Fruit fly (Drosophila melanogaster) whole organism, embryonic: Measurements from ENCODE around the gene Tfb5.
A peak's percentile ranks its signal among the peaks of the same experiment; 100 is the strongest.

Experiments
- CG11723 ChIP-seq: fragments of 200-800 bp; sonication (Bioruptor generic); optimal IDR thresholded peaks from 2 replicates; lab custom pipeline; 2017; ENCODE audit warnings: missing biosample characterization, mild to moderate bottlenecking, missing genetic modification characterization
- CG12071 ChIP-seq: fragments of 200-800 bp; sonication (Bioruptor generic); optimal IDR thresholded peaks from 3 replicates; lab custom pipeline; 2018; ENCODE audit warnings: missing biosample characterization, mild to moderate bottlenecking, missing genetic modification characterization
- CG1233 ChIP-seq: fragments of 200-800 bp; sonication (Bioruptor generic); optimal IDR thresholded peaks from 4 replicates; lab custom pipeline; 2018; ENCODE audit warnings: missing biosample characterization, mild to moderate bottlenecking, missing genetic modification characterization
- CG13287 ChIP-seq: fragments of 200-800 bp; sonication (Bioruptor generic); IDR thresholded peaks from 2 replicates; pipeline ENCODE4 v1.3.6; 2022; ENCODE audit warnings: missing biosample characterization, missing genetic modification characterization; ENCODE audit not compliant: partially characterized antibody
- CG13894 ChIP-seq: fragments of 200-800 bp; sonication (Bioruptor generic); optimal IDR thresholded peaks from 3 replicates; lab custom pipeline; 2018; ENCODE audit warnings: missing biosample characterization, mild to moderate bottlenecking, missing genetic modification characterization, moderate library complexity
- CG1603 ChIP-seq: fragments of 200-800 bp; sonication (Bioruptor generic); optimal IDR thresholded peaks from 2 replicates; lab custom pipeline; 2019; ENCODE audit warnings: missing biosample characterization, mild to moderate bottlenecking, missing genetic modification characterization, moderate library complexity
- CG1647 ChIP-seq: fragments of 200-800 bp; sonication (Bioruptor generic); optimal IDR thresholded peaks from 3 replicates; lab custom pipeline; 2016; ENCODE audit warnings: missing biosample characterization, missing genetic modification characterization
- CG1792 ChIP-seq: fragments of 200-800 bp; sonication (Bioruptor generic); optimal IDR thresholded peaks from 2 replicates; lab custom pipeline; 2016; ENCODE audit warnings: missing biosample characterization, missing genetic modification characterization
- CG1832 ChIP-seq: fragments of 200-800 bp; sonication (Bioruptor generic); optimal IDR thresholded peaks from 2 replicates; lab custom pipeline; 2017; ENCODE audit warnings: missing biosample characterization, mild to moderate bottlenecking, missing genetic modification characterization, inconsistent platforms
- CG30403 ChIP-seq: fragments of 200-800 bp; sonication (Bioruptor generic); optimal IDR thresholded peaks from 3 replicates; lab custom pipeline; 2016; ENCODE audit warnings: missing biosample characterization, missing genetic modification characterization
- CG32772 ChIP-seq: fragments of 200-800 bp; sonication (Bioruptor generic); IDR thresholded peaks from 2 replicates; pipeline ENCODE4 v1.3.6; 2022; ENCODE audit warnings: missing biosample characterization, missing genetic modification characterization
- CG4360 ChIP-seq: fragments of 200-800 bp; sonication (Bioruptor generic); IDR thresholded peaks from 2 replicates; pipeline ENCODE4 v1.3.6; 2022; ENCODE audit warnings: missing biosample characterization, missing genetic modification characterization
- CG4820 ChIP-seq: fragments of 200-800 bp; sonication (Bioruptor generic); optimal IDR thresholded peaks from 3 replicates; lab custom pipeline; 2016; ENCODE audit warnings: missing biosample characterization, missing genetic modification characterization
- CG7786 ChIP-seq: fragments of 200-800 bp; sonication (Bioruptor generic); optimal IDR thresholded peaks from 2 replicates; lab custom pipeline; 2016; ENCODE audit warnings: missing biosample characterization, missing genetic modification characterization
- CG7928 ChIP-seq: fragments of 200-800 bp; sonication (Bioruptor generic); optimal IDR thresholded peaks from 2 replicates; lab custom pipeline; 2017; ENCODE audit warnings: missing biosample characterization, mild to moderate bottlenecking, missing genetic modification characterization
- CG8290 ChIP-seq, 3 experiments: fragments of 200-800 bp; sonication (Bioruptor generic); optimal IDR thresholded peaks; 2 replicates each; lab custom pipeline; 2016 to 2019; ENCODE audit warnings: missing biosample characterization in 3 of 3, missing genetic modification characterization in 3 of 3, mild to moderate bottlenecking in 2 of 3, moderate library complexity in 1 of 3
- D19A ChIP-seq: fragments of 200-800 bp; optimal IDR thresholded peaks from 3 replicates; lab custom pipeline; 2019; ENCODE audit warnings: missing biosample characterization, mild to moderate bottlenecking, missing genetic modification characterization, moderate library complexity
- Dek ChIP-seq: fragments of 200-800 bp; sonication (Bioruptor generic); optimal IDR thresholded peaks from 3 replicates; lab custom pipeline; 2019; ENCODE audit warnings: missing biosample characterization, mild to moderate bottlenecking, missing genetic modification characterization, moderate library complexity
- Ets97D ChIP-seq: fragments of 200-800 bp; sonication (Bioruptor generic); optimal IDR thresholded peaks from 3 replicates; lab custom pipeline; 2016; ENCODE audit warnings: missing biosample characterization, missing genetic modification characterization
- H2.0 ChIP-seq: fragments of 200-800 bp; sonication (Bioruptor generic); IDR thresholded peaks from 2 replicates; pipeline ENCODE4 v1.3.6; 2022; ENCODE audit warnings: missing biosample characterization, missing genetic modification characterization
- Hand ChIP-seq: fragments of 200-800 bp; sonication (Bioruptor generic); optimal IDR thresholded peaks from 2 replicates; lab custom pipeline; 2017; ENCODE audit warnings: mild to moderate bottlenecking, missing biosample characterization, missing genetic modification reagents, missing genetic modification characterization
- Hr39 ChIP-seq: fragments of >200 bp; optimal IDR thresholded peaks from 2 replicates; lab custom pipeline; 2017
- Lhr ChIP-seq: fragments of 200-800 bp; sonication (Bioruptor generic); optimal IDR thresholded peaks from 3 replicates; lab custom pipeline; 2017; ENCODE audit warnings: mild to moderate bottlenecking, missing biosample characterization, missing genetic modification reagents, missing genetic modification characterization
- MBD-R2 ChIP-seq: fragments of 200-800 bp; sonication (Bioruptor generic); IDR thresholded peaks from 2 replicates; pipeline ENCODE4 v1.3.6; 2022; ENCODE audit warnings: missing biosample characterization, missing genetic modification characterization
- Meics ChIP-seq: fragments of 200-800 bp; sonication (Bioruptor generic); optimal IDR thresholded peaks from 2 replicates; lab custom pipeline; 2017; ENCODE audit warnings: missing biosample characterization, mild to moderate bottlenecking, missing genetic modification characterization
- NFAT ChIP-seq: fragments of 200-800 bp; sonication (Bioruptor generic); IDR thresholded peaks from 2 replicates; pipeline ENCODE4 v1.3.6; 2022; ENCODE audit warnings: missing biosample characterization, missing genetic modification characterization
- Neu2 ChIP-seq: fragments of 200-800 bp; sonication (Bioruptor generic); optimal IDR thresholded peaks from 3 replicates; lab custom pipeline; 2016; ENCODE audit warnings: missing biosample characterization, missing genetic modification characterization, borderline replicate concordance
- Nf-YA ChIP-seq: fragments of 200-800 bp; sonication (Bioruptor generic); IDR thresholded peaks from 2 replicates; pipeline ENCODE4 v1.3.6; 2022; ENCODE audit warnings: missing biosample characterization, missing genetic modification characterization
- Nf-YB ChIP-seq: fragments of 200-800 bp; sonication (Bioruptor generic); optimal IDR thresholded peaks from 3 replicates; lab custom pipeline; 2019; ENCODE audit warnings: missing biosample characterization, mild to moderate bottlenecking, missing genetic modification characterization, moderate library complexity
- Opbp ChIP-seq: fragments of 200-800 bp; sonication (Bioruptor generic); IDR thresholded peaks from 3 replicates; pipeline ENCODE4 v1.3.6; 2022; ENCODE audit warnings: missing biosample characterization, missing genetic modification characterization; ENCODE audit not compliant: partially characterized antibody
- abd-A ChIP-seq: fragments of 200-800 bp; sonication (Bioruptor generic); optimal IDR thresholded peaks from 3 replicates; lab custom pipeline; 2019; ENCODE audit warnings: missing biosample characterization, mild to moderate bottlenecking, missing genetic modification characterization, moderate library complexity
- ac ChIP-seq: fragments of 200-800 bp; sonication (Bioruptor generic); optimal IDR thresholded peaks from 3 replicates; lab custom pipeline; 2017; ENCODE audit warnings: missing biosample characterization, mild to moderate bottlenecking, missing genetic modification characterization
- amos ChIP-seq: fragments of 200-800 bp; sonication (Bioruptor generic); IDR thresholded peaks from 2 replicates; pipeline ENCODE4 v1.3.6; 2022; ENCODE audit warnings: missing biosample characterization, missing genetic modification characterization; ENCODE audit not compliant: partially characterized antibody
- ara ChIP-seq: fragments of 200-800 bp; sonication (Bioruptor generic); IDR thresholded peaks from 2 replicates; pipeline ENCODE4 v1.3.6; 2022; ENCODE audit warnings: missing biosample characterization, missing genetic modification characterization
- cg ChIP-seq: fragments of 200-800 bp; sonication (Bioruptor generic); optimal IDR thresholded peaks from 3 replicates; lab custom pipeline; 2019; ENCODE audit warnings: missing biosample characterization, mild to moderate bottlenecking, missing genetic modification characterization, moderate library complexity
- chinmo ChIP-seq: fragments of 200-800 bp; sonication (Bioruptor generic); IDR thresholded peaks from 4 replicates; pipeline ENCODE4 v1.3.6; 2022; ENCODE audit warnings: missing biosample characterization, missing genetic modification characterization; ENCODE audit not compliant: partially characterized antibody
- ci ChIP-seq: fragments of 200-800 bp; sonication (Bioruptor generic); IDR thresholded peaks from 3 replicates; pipeline ENCODE4 v1.3.6; 2022; ENCODE audit warnings: missing biosample characterization, missing genetic modification characterization
- crol ChIP-seq: fragments of 200-800 bp; sonication (Bioruptor generic); IDR thresholded peaks from 2 replicates; pipeline ENCODE4 v1.3.6; 2022; ENCODE audit warnings: missing biosample characterization, missing genetic modification characterization
- cwo ChIP-seq: fragments of 200-800 bp; sonication (Bioruptor generic); optimal IDR thresholded peaks from 3 replicates; lab custom pipeline; 2017; ENCODE audit warnings: missing biosample characterization, missing genetic modification characterization, mild to moderate bottlenecking, moderate library complexity, missing genetic modification reagents
- dmrt99B ChIP-seq: fragments of 200-800 bp; sonication (Bioruptor generic); optimal IDR thresholded peaks from 2 replicates; lab custom pipeline; 2018; ENCODE audit warnings: missing biosample characterization, mild to moderate bottlenecking, missing genetic modification characterization, moderate library complexity
- esg ChIP-seq: fragments of 200-800 bp; sonication (Bioruptor generic); conservative IDR thresholded peaks from 2 replicates; pipeline ENCODE4 v1.3.6; 2022; ENCODE audit warnings: missing biosample characterization, missing genetic modification characterization
- fu2 ChIP-seq: fragments of 200-800 bp; sonication (Bioruptor generic); optimal IDR thresholded peaks from 2 replicates; lab custom pipeline; 2016; ENCODE audit warnings: missing biosample characterization, missing genetic modification characterization
- grn ChIP-seq: fragments of 200-800 bp; sonication (Bioruptor generic); optimal IDR thresholded peaks from 3 replicates; lab custom pipeline; 2017; ENCODE audit warnings: missing biosample characterization, missing genetic modification characterization
- luna ChIP-seq: fragments of 200-800 bp; sonication (Bioruptor generic); optimal IDR thresholded peaks from 2 replicates; lab custom pipeline; 2016; ENCODE audit warnings: missing biosample characterization, missing genetic modification characterization
- nerfin-1 ChIP-seq: fragments of 200-800 bp; sonication (Bioruptor generic); optimal IDR thresholded peaks from 3 replicates; lab custom pipeline; 2019; ENCODE audit warnings: missing biosample characterization, mild to moderate bottlenecking, missing genetic modification characterization, moderate library complexity
- pros ChIP-seq: fragments of 200-800 bp; sonication (Bioruptor generic); optimal IDR thresholded peaks from 3 replicates; lab custom pipeline; 2019; ENCODE audit warnings: missing biosample characterization, mild to moderate bottlenecking, missing genetic modification characterization, moderate library complexity
- sens ChIP-seq: fragments of 200-800 bp; sonication (Bioruptor generic); peaks from one replicate; lab custom pipeline; 2016; ENCODE audit warnings: missing biosample characterization, missing genetic modification characterization
- sqz ChIP-seq: fragments of 200-800 bp; sonication (Bioruptor generic); optimal IDR thresholded peaks from 3 replicates; lab custom pipeline; 2018; ENCODE audit warnings: missing biosample characterization, mild to moderate bottlenecking, missing genetic modification characterization
- tna ChIP-seq: fragments of 200-800 bp; sonication (Bioruptor generic); IDR thresholded peaks from 2 replicates; pipeline ENCODE4 v1.3.6; 2022; ENCODE audit warnings: missing biosample characterization, missing genetic modification characterization; ENCODE audit not compliant: partially characterized antibody
- wdn ChIP-seq: fragments of 200-800 bp; sonication (Bioruptor generic); IDR thresholded peaks from 2 replicates; pipeline ENCODE4 v1.3.6; 2022; ENCODE audit warnings: missing biosample characterization, missing genetic modification characterization

Tfb5 gene

DNA sequence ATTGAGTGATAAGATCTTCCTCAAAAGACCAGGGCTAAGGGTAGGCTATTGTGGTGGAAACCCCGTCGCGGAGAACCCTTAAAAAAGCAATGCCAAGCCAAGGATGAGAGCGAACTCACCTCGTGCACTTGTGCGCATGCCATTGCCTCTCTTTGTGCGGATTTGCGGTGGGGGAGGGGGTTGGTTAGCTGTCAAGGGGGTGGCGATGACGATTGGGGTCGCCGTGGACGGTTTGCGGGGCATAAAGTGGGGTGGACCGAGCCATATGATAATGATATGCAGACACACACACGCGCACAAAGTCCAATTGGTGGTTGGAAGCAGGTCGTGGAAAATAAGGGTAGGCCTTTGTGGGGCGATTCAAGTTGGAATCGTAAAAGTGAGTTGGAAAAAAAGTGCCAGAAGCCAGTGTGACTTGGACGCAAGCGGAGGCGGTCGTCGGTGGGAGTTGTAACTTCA, 26.8 kb upstream of the Tfb5 start, which contains the start of the genes CG14042 and SP555:
CG14042 (plus strand) TSS at position 308 of the 459 bp plus-strand sequence.
SP555 (plus strand) TSS at position 308 of the 459 bp plus-strand sequence.
- TF ChIP-seq Lhr (no peak), ac (no peak), CG7786 (GFP tag; lab: Kevin White, UChicago) (no peak), wdn (GFP tag; lab: Robert Waterston, UW) (0 out of 2 replicates have a peak, but pooled peaks have one; percentile 31), Hr39 (lab: Kevin White, UChicago) (no peak), dmrt99B (tag; lab: Kevin White, UChicago) (no peak), CG1832 (GFP tag; lab: Kevin White, UChicago) (no peak), fu2 (GFP tag; lab: Kevin White, UChicago) (no peak), nerfin-1 (peak; percentile 71), CG1647 (GFP tag; lab: Kevin White, UChicago) (no peak), Ets97D (no peak), Hand (GFP tag; lab: Kevin White, UChicago) (peak; percentile 19), sens (GFP tag; lab: Kevin White, UChicago) (peak; percentile 20), CG8290 (GFP tag; optimal IDR thresholded peaks at IDR 0.05; lab: Kevin White, UChicago) (no peak), CG8290 (tag; optimal IDR thresholded peaks at IDR 0.05; lab: Kevin White, UChicago) (peak in 1 of 2 experiments; percentile 26), pros (GFP tag; lab: Kevin White, UChicago) (peak; percentile 96), abd-A (tag; lab: Kevin White, UChicago) (peak; percentile 86), cg (no peak), CG1792 (GFP tag; lab: Kevin White, UChicago) (no peak), CG13287 (GFP tag; lab: Robert Waterston, UW) (0 out of 2 replicates have a peak, but pooled peaks have one; percentile 7), CG32772 (GFP tag; lab: Robert Waterston, UW) (no peak), amos (GFP tag; lab: Robert Waterston, UW) (0 out of 2 replicates have a peak, but pooled peaks have one; percentile 13), tna (no peak), ci (0 out of 3 replicates have a peak, but pooled peaks have one; percentile 16), D19A (tag; lab: Kevin White, UChicago) (no peak), sqz (GFP tag; lab: Kevin White, UChicago) (peak; percentile 63), Dek (tag; lab: Kevin White, UChicago) (no peak), CG12071 (GFP tag; lab: Kevin White, UChicago) (no peak), luna (GFP tag; lab: Kevin White, UChicago) (no peak), H2.0 (no peak), CG1233 (no peak), CG4360 (GFP tag; lab: Robert Waterston, UW) (no peak), CG4820 (GFP tag; lab: Kevin White, UChicago) (no peak), ara (GFP tag; lab: Robert Waterston, UW) (no peak), chinmo (GFP tag; lab: Robert Waterston, UW) (no peak), Neu2 (GFP tag; lab: Kevin White, UChicago) (no peak), crol (GFP tag; lab: Robert Waterston, UW) (peak; percentile 92), CG7928 (GFP tag; lab: Kevin White, UChicago) (peak; percentile 39), NFAT (no peak), CG30403 (no peak), CG1603 (tag; lab: Kevin White, UChicago) (no peak), Opbp (GFP tag; lab: Robert Waterston, UW) (no peak), grn (GFP tag; lab: Kevin White, UChicago) (peak; percentile 41), CG13894 (tag; lab: Kevin White, UChicago) (peak; percentile 66), Meics (GFP tag; lab: Kevin White, UChicago) (no peak), Nf-YA (GFP tag; lab: Robert Waterston, UW) (no peak), cwo (GFP tag; lab: Kevin White, UChicago) (no peak), MBD-R2 (GFP tag; lab: Robert Waterston, UW) (0 out of 2 replicates have a peak, but pooled peaks have one; percentile 12), esg (GFP tag; lab: Robert Waterston, UW) (no peak), CG11723 (GFP tag; lab: Kevin White, UChicago) (no peak), Nf-YB (peak; percentile 52)
